Fruit fly (Drosophila melanogaster): ENCODE data around the gene ATPsynbetaL.
A peak's percentile ranks its signal among the peaks of the same experiment; 100 is the strongest.

ATPsynbetaL gene

DNA sequence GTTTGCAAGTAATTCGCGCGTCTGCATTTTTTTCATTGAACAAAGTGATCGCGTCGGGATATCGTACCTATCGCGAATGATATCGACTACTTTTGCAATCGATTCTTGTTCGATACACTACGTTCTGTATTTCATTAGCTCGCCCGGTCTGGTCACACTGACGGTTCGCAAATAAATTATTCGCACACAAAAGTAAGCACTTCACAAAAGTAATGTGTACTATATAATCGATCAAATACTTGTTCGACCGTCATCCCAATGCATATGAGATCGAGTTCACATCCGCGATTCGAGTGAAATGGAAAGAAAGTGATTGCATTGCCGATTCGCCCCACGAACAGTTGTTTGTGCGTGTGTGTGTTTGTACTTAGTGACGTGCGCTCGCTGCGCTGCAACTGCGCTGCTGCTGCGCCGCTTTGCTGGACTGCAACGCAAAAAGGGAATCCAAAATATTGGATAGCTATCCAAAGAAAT lies 7.3 kb upstream of the ATPsynbetaL start, which contains the start of the genes CG5235 and ClC-c (continued):
- no peak for TF ChIP-seq Doc2 (GFP tag; IDR thresholded peaks at IDR 0.05)
- peak; percentile 56 for TF ChIP-seq MBD-R2 (GFP tag; IDR thresholded peaks at IDR 0.05)
- no peak for TF ChIP-seq Eip74EF (GFP tag; optimal IDR thresholded peaks at IDR 0.05)
- TF ChIP-seq CG33557 (GFP tag; optimal IDR thresholded peaks at IDR 0.05): no peak
- TF ChIP-seq CG30020 (tag; optimal IDR thresholded peaks at IDR 0.05): peak; percentile 1
- peak; percentile 36 for TF ChIP-seq CG8924 (tag; optimal IDR thresholded peaks at IDR 0.05)
- TF ChIP-seq sna (GFP tag; IDR thresholded peaks at IDR 0.05; ENCODE audit: partially characterized antibody): peak; percentile 74
- TF ChIP-seq kni (GFP tag; optimal IDR thresholded peaks at IDR 0.05): no peak
- peak; percentile 25; the same call in 1 of the 3 replicates for TF ChIP-seq ci (GFP tag; IDR thresholded peaks at IDR 0.05)
- TF ChIP-seq vvl (GFP tag; IDR thresholded peaks at IDR 0.05): peak; percentile 38; the same call in 1 of the 2 replicates
- TF ChIP-seq aop (GFP tag; IDR thresholded peaks at IDR 0.05): no peak
- peak in 1 of 3 experiments; percentile 46 for TF ChIP-seq Stat92E (GFP tag; optimal IDR thresholded peaks at IDR 0.05)
- TF ChIP-seq CG7963 (GFP tag; IDR thresholded peaks at IDR 0.05; ENCODE audit: partially characterized antibody): peak; percentile 86
- TF ChIP-seq CG1647 (GFP tag; optimal IDR thresholded peaks at IDR 0.05): no peak
- no peak for TF ChIP-seq CG13123 (GFP tag; optimal IDR thresholded peaks at IDR 0.05)
- 0 out of 2 replicates have a peak, but pooled peaks have one; percentile 12 for TF ChIP-seq CG3847 (GFP tag; IDR thresholded peaks at IDR 0.05)
- no peak for TF ChIP-seq Dek (tag; optimal IDR thresholded peaks at IDR 0.05)
- no peak for TF ChIP-seq h (optimal IDR thresholded peaks at IDR 0.05)
- no peak for TF ChIP-seq Blimp-1 (GFP tag; optimal IDR thresholded peaks at IDR 0.05)
- peak; percentile 87 for TF ChIP-seq amos (GFP tag; IDR thresholded peaks at IDR 0.05; ENCODE audit: partially characterized antibody)
- peak in 1 of 2 experiments; percentile 13 for TF ChIP-seq crp (GFP tag; optimal IDR thresholded peaks at IDR 0.05)
- TF ChIP-seq HmgD (GFP tag; optimal IDR thresholded peaks at IDR 0.05): peak; percentile 60
- TF ChIP-seq Sox100B (GFP tag; optimal IDR thresholded peaks at IDR 0.05): no peak
- 0 out of 2 replicates have a peak, but pooled peaks have one; percentile 34 for TF ChIP-seq Atf6 (GFP tag; IDR thresholded peaks at IDR 0.05)
- no peak for TF ChIP-seq Sox102F (GFP tag; optimal IDR thresholded peaks at IDR 0.05)
- no peak for TF ChIP-seq eyg (GFP tag; optimal IDR thresholded peaks at IDR 0.05)
- TF ChIP-seq trem (tag; optimal IDR thresholded peaks at IDR 0.05): peak; percentile 45
- TF ChIP-seq CG15514 (GFP tag; optimal IDR thresholded peaks at IDR 0.05): peak; percentile 43
- peak; percentile 88 for TF ChIP-seq CG13287 (GFP tag; IDR thresholded peaks at IDR 0.05; ENCODE audit: partially characterized antibody)
- peak; percentile 90 for TF ChIP-seq CG34224 (GFP tag; IDR thresholded peaks at IDR 0.05; ENCODE audit: partially characterized antibody)
- TF ChIP-seq stc (GFP tag; IDR thresholded peaks at IDR 0.05): no peak
- TF ChIP-seq CG6791 (GFP tag; IDR thresholded peaks at IDR 0.05; ENCODE audit: partially characterized antibody): peak; percentile 88
- peak; percentile 97 for TF ChIP-seq Adf1 (GFP tag; IDR thresholded peaks at IDR 0.05)
- TF ChIP-seq HLH4C (GFP tag; IDR thresholded peaks at IDR 0.05; ENCODE audit: partially characterized antibody): peak; percentile 84
- TF ChIP-seq chinmo (GFP tag; IDR thresholded peaks at IDR 0.05; ENCODE audit: partially characterized antibody): peak; percentile 86; the same call in 2 of the 4 replicates
- TF ChIP-seq CG2120 (GFP tag; optimal IDR thresholded peaks at IDR 0.05): peak; percentile 9
- peak; percentile 76 for TF ChIP-seq CG3995 (GFP tag; optimal IDR thresholded peaks at IDR 0.05)
- peak; percentile 42 for TF ChIP-seq CG12659 (GFP tag; optimal IDR thresholded peaks at IDR 0.05)
- peak; percentile 79 for TF ChIP-seq Med (GFP tag)
- TF ChIP-seq CG1602 (GFP tag; optimal IDR thresholded peaks at IDR 0.05): no peak
- TF ChIP-seq ato (GFP tag; IDR thresholded peaks at IDR 0.05; ENCODE audit: partially characterized antibody): peak; percentile 78
- no peak for TF ChIP-seq tgo (GFP tag; IDR thresholded peaks at IDR 0.05)
- TF ChIP-seq sim (GFP tag; IDR thresholded peaks at IDR 0.05): no peak
- TF ChIP-seq CG13624 (GFP tag; optimal IDR thresholded peaks at IDR 0.05): peak; percentile 37
- peak; percentile 72 for TF ChIP-seq CG14860 (GFP tag; IDR thresholded peaks at IDR 0.05; ENCODE audit: partially characterized antibody)
- no peak for TF ChIP-seq org-1 (GFP tag; optimal IDR thresholded peaks at IDR 0.05)

All from whole organism, embryonic.